Fruit fly (Drosophila melanogaster): Measurements from ENCODE around the gene Tsp96F.

DNA sequence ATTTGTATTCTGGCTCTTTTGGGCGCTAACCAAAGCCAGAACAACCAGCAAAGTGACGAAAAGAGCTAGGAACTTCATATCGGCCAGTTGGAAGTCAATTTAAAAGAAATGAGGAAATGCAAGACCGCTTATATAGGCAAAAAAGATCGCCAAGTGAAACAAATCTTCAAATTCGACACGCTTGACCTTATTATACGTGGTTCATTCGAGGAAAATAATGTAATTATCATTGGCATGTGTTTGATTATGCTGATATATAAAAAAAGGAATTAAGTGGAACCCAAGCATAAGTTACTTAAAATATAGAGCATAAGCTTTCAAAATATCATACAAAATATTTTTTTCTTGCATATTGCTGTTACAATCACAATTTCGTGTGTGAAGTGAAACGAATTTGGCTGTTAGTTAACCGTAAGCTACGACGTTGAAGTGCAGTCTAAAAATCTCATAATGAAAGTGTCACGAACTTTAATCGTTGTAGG is 49.4 kb downstream of the Tsp96F start, which contains the start of the genes Mst57Da and alpha4GT2:
- TF ChIP-seq pan (optimal IDR thresholded peaks at IDR 0.05) = no peak
- no peak for TF ChIP-seq CG8478 (optimal IDR thresholded peaks at IDR 0.05)

All from whole organism.